Fruit fly (Drosophila melanogaster): Measurements from ENCODE around the gene CG8475.

CG8475 gene

dm6 chr2L:8213987-8214386, 17.3 kb upstream of the CG8475 start, which contains the start of gene CG8353:
Gene CG8353, plus strand, starts transcription at chr2L:8214045.
- TF ChIP-seq CTCF (optimal IDR thresholded peaks at IDR 0.05) (no peak), CG8478 (optimal IDR thresholded peaks at IDR 0.05) (no peak)

dm6 chr2L:8212666-8213270, 16.1 kb upstream of the CG8475 start, which contains the start of the genes CG8372 and CG8360:
Gene CG8372, minus strand, starts transcription at chr2L:8212902.
Gene CG8360, plus strand, starts transcription at chr2L:8212959.
- TF ChIP-seq CG8478 (optimal IDR thresholded peaks at IDR 0.05): no peak
- peak in 1 of 2 experiments; percentile 16 for TF ChIP-seq CTCF (optimal IDR thresholded peaks at IDR 0.05)

dm6 chr2L:8211070-8211469, 14.4 kb upstream of the CG8475 start, which contains the start of gene Ssb-c31a:
Gene Ssb-c31a, plus strand, starts transcription at chr2L:8211347.
- TF ChIP-seq CTCF (optimal IDR thresholded peaks at IDR 0.05): no peak
- no peak for TF ChIP-seq CG8478 (optimal IDR thresholded peaks at IDR 0.05)

- TF ChIP-seq CG8478 (optimal IDR thresholded peaks at IDR 0.05): no peak
- TF ChIP-seq CTCF (optimal IDR thresholded peaks at IDR 0.05): peak; percentile 47 to 51
Measured at dm6 chr2L:8210468-8210867, 13.8 kb upstream of the CG8475 start.

- no peak for TF ChIP-seq CTCF (optimal IDR thresholded peaks at IDR 0.05)
- no peak for TF ChIP-seq CG8478 (optimal IDR thresholded peaks at IDR 0.05)
Measured at dm6 chr2L:8209362-8209761, 12.6 kb upstream of the CG8475 start.

- no peak for TF ChIP-seq CG8478 (optimal IDR thresholded peaks at IDR 0.05)
- TF ChIP-seq CTCF (optimal IDR thresholded peaks at IDR 0.05): no peak
Measured at dm6 chr2L:8205871-8206270, 9.2 kb upstream of the CG8475 start, which contains the start of gene CG8419. Gene CG8419, plus strand, starts transcription at chr2L:8206171.

dm6 chr2L:8204996-8205567, 8.4 kb upstream of the CG8475 start, which contains the start of gene SLC5A11:
Gene SLC5A11, minus strand, starts transcription at chr2L:8205132.
- no peak for TF ChIP-seq CTCF (optimal IDR thresholded peaks at IDR 0.05)
- TF ChIP-seq CG8478 (optimal IDR thresholded peaks at IDR 0.05): no peak

dm6 chr2L:8204366-8204765, 7.6 kb upstream of the CG8475 start:
- TF ChIP-seq CTCF (optimal IDR thresholded peaks at IDR 0.05) (no peak), CG8478 (optimal IDR thresholded peaks at IDR 0.05) (no peak)

dm6 chr2L:8203748-8204147, 7.0 kb upstream of the CG8475 start:
- no peak for TF ChIP-seq CG8478 (optimal IDR thresholded peaks at IDR 0.05)

dm6 chr2L:8202569-8202968, 5.9 kb upstream of the CG8475 start:
- TF ChIP-seq CG8478 (optimal IDR thresholded peaks at IDR 0.05): no peak
- no peak for TF ChIP-seq CTCF (optimal IDR thresholded peaks at IDR 0.05)

- TF ChIP-seq CTCF (optimal IDR thresholded peaks at IDR 0.05) (no peak), CG8478 (optimal IDR thresholded peaks at IDR 0.05) (no peak)
Measured at dm6 chr2L:8198757-8199156, 2.0 kb upstream of the CG8475 start, which contains the start of gene PGAP5. Gene PGAP5, plus strand, starts transcription at chr2L:8198882.

- TF ChIP-seq CTCF (optimal IDR thresholded peaks at IDR 0.05): no peak
- TF ChIP-seq CG8478 (optimal IDR thresholded peaks at IDR 0.05): no peak
Measured at dm6 chr2L:8195722-8196323, 895 bp downstream of the CG8475 start.

- TF ChIP-seq CG8478 (optimal IDR thresholded peaks at IDR 0.05): no peak
- TF ChIP-seq CTCF (optimal IDR thresholded peaks at IDR 0.05): no peak
Measured at dm6 chr2L:8190681-8191080, 6.0 kb downstream of the CG8475 start, which contains the start of gene CG34134. Gene CG34134, minus strand, starts transcription at chr2L:8190781.

dm6 chr2L:8185008-8185407, 11.7 kb downstream of the CG8475 start:
- TF ChIP-seq CTCF (optimal IDR thresholded peaks at IDR 0.05): peak; percentile 82 to 90
- no peak for TF ChIP-seq CG8478 (optimal IDR thresholded peaks at IDR 0.05)

- TF ChIP-seq CG8478 (optimal IDR thresholded peaks at IDR 0.05) (no peak), CTCF (optimal IDR thresholded peaks at IDR 0.05) (no peak)
Measured at dm6 chr2L:8171544-8171943, 25.2 kb downstream of the CG8475 start.

Measured in S2 (cell line).